Fruit fly (Drosophila melanogaster): ENCODE data around the gene Arr2.

- TF ChIP-seq dysf (GFP tag; IDR thresholded peaks at IDR 0.05) (no peak), CG11085 (GFP tag; IDR thresholded peaks at IDR 0.05) (no peak), CkIIα-i1 (GFP tag; IDR thresholded peaks at IDR 0.05) (no peak), lola (GFP tag; optimal IDR thresholded peaks at IDR 0.05) (no peak)
Observed at dm6 chr3L:8653572-8653971, 4.8 kb upstream of the Arr2 start.

Measured in whole organism, embryonic.